Worm (Caenorhabditis elegans) whole organism, L2 larva: ENCODE results near the gene R06F6.12.

Experiments
- C34F6.9 ChIP-seq: fragments of 150-350 bp; optimal IDR thresholded peaks from 2 replicates; lab custom pipeline; 2014; ENCODE audit warnings: missing biosample characterization, missing genetic modification characterization
- R02D3.7 ChIP-seq: fragments of 150-350 bp; optimal IDR thresholded peaks from 2 replicates; lab custom pipeline; 2014; ENCODE audit warnings: missing biosample characterization, missing genetic modification characterization
- aly-2 ChIP-seq: fragments of 150-350 bp; optimal IDR thresholded peaks from 2 replicates; lab custom pipeline; 2014; ENCODE audit warnings: missing biosample characterization, missing genetic modification characterization
- ceh-16 ChIP-seq: fragments of 150-350 bp; optimal IDR thresholded peaks from 2 replicates; lab custom pipeline; 2014; ENCODE audit warnings: missing biosample characterization, missing genetic modification characterization
- ceh-82 ChIP-seq: fragments of 150-350 bp; optimal IDR thresholded peaks from 2 replicates; lab custom pipeline; 2014; ENCODE audit warnings: missing biosample characterization, missing genetic modification characterization
- crh-2 ChIP-seq: sonication (generic microtip); optimal IDR thresholded peaks from 2 replicates; lab custom pipeline; 2017; ENCODE audit warnings: missing biosample characterization, missing genetic modification characterization
- dmd-4 ChIP-seq: sonication (generic microtip); optimal IDR thresholded peaks from 2 replicates; lab custom pipeline; 2017; ENCODE audit warnings: missing biosample characterization, missing genetic modification characterization
- elt-1 ChIP-seq: fragments of 150-350 bp; optimal IDR thresholded peaks from 2 replicates; lab custom pipeline; 2014; ENCODE audit warnings: missing biosample characterization, missing genetic modification characterization
- elt-3 ChIP-seq: sonication (generic microtip); optimal IDR thresholded peaks from 2 replicates; lab custom pipeline; 2017; ENCODE audit warnings: missing biosample characterization, missing genetic modification characterization
- fos-1 ChIP-seq: fragments of 150-350 bp; optimal IDR thresholded peaks from 2 replicates; lab custom pipeline; 2014; ENCODE audit warnings: missing biosample characterization, missing genetic modification characterization
- gmeb-1 ChIP-seq: fragments of 150-350 bp; optimal IDR thresholded peaks from 2 replicates; lab custom pipeline; 2014; ENCODE audit warnings: missing biosample characterization, missing genetic modification characterization
- lin-11 ChIP-seq: fragments of 150-350 bp; sonication (generic microtip); optimal IDR thresholded peaks from 2 replicates; lab custom pipeline; 2014; ENCODE audit warnings: missing biosample characterization, missing genetic modification characterization, inconsistent platforms, mixed read lengths
- lin-13 ChIP-seq: fragments of 150-350 bp; optimal IDR thresholded peaks from 2 replicates; lab custom pipeline; 2014; ENCODE audit warnings: missing biosample characterization, missing genetic modification reagents, missing genetic modification characterization
- lsy-2 ChIP-seq, 2 experiments: fragments of 150-350 bp in 1 of 2; sonication (generic microtip) in 1 of 2; optimal IDR thresholded peaks; 2 replicates each; lab custom pipeline; 2014 to 2017; ENCODE audit warnings: missing biosample characterization in 2 of 2, missing genetic modification characterization in 2 of 2
- mbf-1 ChIP-seq: sonication (generic microtip); optimal IDR thresholded peaks from 2 replicates; lab custom pipeline; 2017; ENCODE audit warnings: missing biosample characterization, missing genetic modification characterization
- nhr-10 ChIP-seq: sonication (generic microtip); optimal IDR thresholded peaks from 2 replicates; lab custom pipeline; 2017; ENCODE audit warnings: missing biosample characterization, missing genetic modification characterization
- nhr-12 ChIP-seq: fragments of 150-350 bp; optimal IDR thresholded peaks from 2 replicates; lab custom pipeline; 2014; ENCODE audit warnings: missing biosample characterization, missing genetic modification characterization
- nhr-21 ChIP-seq: fragments of 150-350 bp; optimal IDR thresholded peaks from 2 replicates; lab custom pipeline; 2014; ENCODE audit warnings: missing biosample characterization, missing genetic modification characterization
- nhr-23 ChIP-seq: fragments of 150-350 bp; optimal IDR thresholded peaks from 2 replicates; lab custom pipeline; 2014; ENCODE audit warnings: missing biosample characterization, missing genetic modification reagents, missing genetic modification characterization
- nhr-237 ChIP-seq: fragments of 150-350 bp; optimal IDR thresholded peaks from 2 replicates; lab custom pipeline; 2014; ENCODE audit warnings: missing biosample characterization, missing genetic modification characterization
- nhr-25 ChIP-seq: fragments of 150-350 bp; sonication (generic microtip); optimal IDR thresholded peaks from 3 replicates; lab custom pipeline; 2014; ENCODE audit warnings: missing biosample characterization, missing genetic modification characterization
- sem-4 ChIP-seq: fragments of 150-350 bp; optimal IDR thresholded peaks from 2 replicates; lab custom pipeline; 2014; ENCODE audit warnings: missing biosample characterization, missing genetic modification reagents, missing genetic modification characterization
- skn-1 ChIP-seq: sonication (generic microtip); optimal IDR thresholded peaks from 2 replicates; lab custom pipeline; 2017; ENCODE audit warnings: missing biosample characterization, missing genetic modification characterization
- sma-3 ChIP-seq: sonication (generic microtip); optimal IDR thresholded peaks from 2 replicates; lab custom pipeline; 2016; ENCODE audit warnings: missing genetic modification reagents, missing genetic modification characterization, missing compliant biosample characterization
- sma-9 ChIP-seq, 2 experiments: fragments of 150-350 bp in 1 of 2; sonication (generic microtip) in 1 of 2; optimal IDR thresholded peaks; 2 replicates each; lab custom pipeline; 2014 to 2016; ENCODE audit warnings: missing genetic modification characterization in 2 of 2, mild to moderate bottlenecking in 1 of 2, missing biosample characterization in 1 of 2, missing compliant biosample characterization in 1 of 2, missing genetic modification reagents in 1 of 2, moderate library complexity in 1 of 2
- snpc-4 ChIP-seq: fragments of 150-350 bp; optimal IDR thresholded peaks from 2 replicates; lab custom pipeline; 2014; ENCODE audit warnings: missing biosample characterization, missing genetic modification characterization
- unc-39 ChIP-seq: fragments of 150-350 bp; optimal IDR thresholded peaks from 2 replicates; lab custom pipeline; 2014; ENCODE audit warnings: missing biosample characterization, missing genetic modification characterization
- unc-55 ChIP-seq: fragments of 150-350 bp; sonication (generic microtip); optimal IDR thresholded peaks from 3 replicates; lab custom pipeline; 2014; ENCODE audit warnings: missing biosample characterization, missing genetic modification reagents, missing genetic modification characterization
- zag-1 ChIP-seq: fragments of 150-350 bp; optimal IDR thresholded peaks from 2 replicates; lab custom pipeline; 2014; ENCODE audit warnings: missing biosample characterization, missing genetic modification characterization
- ztf-1 ChIP-seq: fragments of 200-800 bp; sonication (Bioruptor generic); conservative IDR thresholded peaks from 2 replicates; pipeline ENCODE4 v1.3.6; 2022; ENCODE audit warnings: missing genetic modification characterization, missing compliant biosample characterization
- ztf-11 ChIP-seq: sonication (generic microtip); optimal IDR thresholded peaks from 2 replicates; lab custom pipeline; 2017; ENCODE audit warnings: missing biosample characterization, missing genetic modification characterization
- ztf-4 ChIP-seq: fragments of 150-350 bp; optimal IDR thresholded peaks from 2 replicates; lab custom pipeline; 2014; ENCODE audit warnings: missing biosample characterization, missing genetic modification characterization

Gene R06F6.12

ce11 chrII:10820679-10821078, 3.2 kb downstream of the R06F6.12 start, which contains the start of gene ech-4:
Gene ech-4 (plus strand): TSS chrII:10821031.
- TF ChIP-seq ztf-1 (no peak), nhr-23 (tag; lab: Kevin White, UChicago) (no peak), ztf-4 (tag; lab: Kevin White, UChicago) (no peak), ceh-82 (tag; lab: Kevin White, UChicago) (no peak), mbf-1 (no peak), nhr-237 (tag; lab: Kevin White, UChicago) (no peak)

ce11 chrII:10819928-10820423, 3.9 kb downstream of the R06F6.12 start, which contains the start of gene R06F6.8:
Gene R06F6.8 (minus strand): TSS chrII:10819978.
- TF ChIP-seq lin-13 (GFP tag; lab: Kevin White, UChicago) (peak; percentile 10), C34F6.9 (tag; lab: Kevin White, UChicago) (peak; percentile 47), unc-55 (GFP tag; lab: Kevin White, UChicago) (peak; percentile 44), crh-2 (tag; lab: Kevin White, UChicago) (peak; percentile 3), sem-4 (tag; lab: Kevin White, UChicago) (no peak)

- TF ChIP-seq elt-3 (no peak), elt-1 (tag; lab: Kevin White, UChicago) (no peak), nhr-23 (tag; lab: Kevin White, UChicago) (no peak), ceh-82 (tag; lab: Kevin White, UChicago) (no peak)
These were observed 13.2 kb downstream of the R06F6.12 start, which contains the start of gene msrp-7 for ce11 chrII:10810690-10811089. Gene msrp-7 (plus strand): TSS chrII:10810990.

- TF ChIP-seq sma-3 (no peak), crh-2 (tag; lab: Kevin White, UChicago) (no peak), nhr-25 (tag; lab: Kevin White, UChicago) (no peak), skn-1 (no peak), ztf-11 (tag; lab: Kevin White, UChicago) (no peak), fos-1 (tag; lab: Kevin White, UChicago) (no peak), nhr-237 (tag; lab: Kevin White, UChicago) (no peak), sem-4 (tag; lab: Kevin White, UChicago) (no peak), sma-9 (GFP tag; optimal IDR thresholded peaks at IDR 0.05; lab: Kevin White, UChicago) (no peak), sma-9 (tag; optimal IDR thresholded peaks at IDR 0.05; lab: Kevin White, UChicago) (no peak), C34F6.9 (tag; lab: Kevin White, UChicago) (no peak), mbf-1 (no peak), nhr-10 (tag; lab: Kevin White, UChicago) (no peak)
- TF ChIP-seq, all 48 proteins: peak for 0
These were observed 15.1 kb downstream of the R06F6.12 start, which contains the start of gene R06F6.14 for ce11 chrII:10808708-10809343. Gene R06F6.14 (plus strand): TSS chrII:10809293.

ce11 chrII:10805437-10805836, 18.4 kb downstream of the R06F6.12 start, which contains the start of gene ceh-62:
Gene ceh-62 (plus strand): TSS chrII:10805737.
- TF ChIP-seq ztf-11 (tag; lab: Kevin White, UChicago): no peak
- no peak for TF ChIP-seq R02D3.7 (tag; lab: Kevin White, UChicago)
- no peak for TF ChIP-seq lin-11 (tag; lab: Kevin White, UChicago)
- no peak for TF ChIP-seq nhr-21 (tag; lab: Kevin White, UChicago)
- no peak for TF ChIP-seq sma-3
- TF ChIP-seq, all 48 proteins: peak for 0

- TF ChIP-seq aly-2 (tag; lab: Kevin White, UChicago) (no peak), gmeb-1 (no peak), R02D3.7 (tag; lab: Kevin White, UChicago) (no peak), fos-1 (tag; lab: Kevin White, UChicago) (no peak), nhr-237 (tag; lab: Kevin White, UChicago) (no peak), ztf-4 (tag; lab: Kevin White, UChicago) (no peak), snpc-4 (tag; lab: Kevin White, UChicago) (no peak), zag-1 (tag; lab: Kevin White, UChicago) (no peak), nhr-23 (tag; lab: Kevin White, UChicago) (no peak), dmd-4 (tag; lab: Kevin White, UChicago) (no peak), nhr-12 (tag; lab: Kevin White, UChicago) (no peak), elt-1 (tag; lab: Kevin White, UChicago) (no peak), unc-39 (tag; lab: Kevin White, UChicago) (no peak), lsy-2 (tag; optimal IDR thresholded peaks at IDR 0.05; lab: Kevin White, UChicago) (no peak), mbf-1 (no peak), ceh-16 (tag; lab: Kevin White, UChicago) (no peak)
These were observed 19.0 kb downstream of the R06F6.12 start for ce11 chrII:10804907-10805306.
